Worm (Caenorhabditis elegans) whole organism, L1 larva: ENCODE measurements around the gene B0361.11.

Experiments
- C16A3.4 ChIP-seq: fragments of 150-350 bp; optimal IDR thresholded peaks from 2 replicates; lab custom pipeline; 2014; ENCODE audit warnings: missing biosample characterization, missing genetic modification characterization
- C34B4.2 ChIP-seq: sonication (generic microtip); optimal IDR thresholded peaks from 2 replicates; lab custom pipeline; 2017; ENCODE audit warnings: mild to moderate bottlenecking, missing genetic modification characterization, missing compliant biosample characterization
- aha-1 ChIP-seq: fragments of 150-350 bp; optimal IDR thresholded peaks from 2 replicates; lab custom pipeline; 2014; ENCODE audit warnings: missing biosample characterization, missing genetic modification characterization
- alr-1 ChIP-seq: fragments of 200-800 bp; sonication (Bioruptor generic); optimal IDR thresholded peaks from 2 replicates; lab custom pipeline; 2018; ENCODE audit warnings: borderline replicate concordance, mild to moderate bottlenecking, missing genetic modification characterization, missing compliant biosample characterization
- aly-2 ChIP-seq: fragments of 150-350 bp; optimal IDR thresholded peaks from 2 replicates; lab custom pipeline; 2014; ENCODE audit warnings: missing biosample characterization, missing genetic modification characterization
- blmp-1 ChIP-seq: fragments of 150-350 bp; optimal IDR thresholded peaks from 2 replicates; lab custom pipeline; 2014; ENCODE audit warnings: missing biosample characterization, missing genetic modification characterization
- ceh-8 ChIP-seq: fragments of 200-800 bp; sonication (Bioruptor generic); optimal IDR thresholded peaks from 2 replicates; lab custom pipeline; 2018; ENCODE audit warnings: mild to moderate bottlenecking, missing genetic modification characterization, moderate library complexity, missing compliant biosample characterization
- ceh-82 ChIP-seq, 3 experiments: fragments of 150-350 bp in 1 of 3; sonication (generic microtip) in 2 of 3; optimal IDR thresholded peaks; 2 replicates each; lab custom pipeline; 2014 to 2017; ENCODE audit warnings: missing biosample characterization in 3 of 3, missing genetic modification characterization in 3 of 3
- ceh-88 ChIP-seq: fragments of 200-800 bp; sonication (Bioruptor generic); IDR thresholded peaks from 2 replicates; pipeline ENCODE4 v1.3.6; 2022; ENCODE audit warnings: missing genetic modification characterization, missing compliant biosample characterization
- ceh-90 ChIP-seq: sonication (generic microtip); optimal IDR thresholded peaks from 2 replicates; lab custom pipeline; 2016; ENCODE audit warnings: missing genetic modification characterization, missing compliant biosample characterization
- ces-1 ChIP-seq: fragments of 150-350 bp; optimal IDR thresholded peaks from 2 replicates; lab custom pipeline; 2014; ENCODE audit warnings: missing biosample characterization, missing genetic modification reagents, missing genetic modification characterization
- dpl-1 ChIP-seq, 3 experiments: fragments of 150-350 bp in 2 of 3; sonication (generic microtip) in 1 of 3; optimal IDR thresholded peaks; 2 replicates each; lab custom pipeline; 2014 to 2017; ENCODE audit warnings: missing biosample characterization in 3 of 3, missing genetic modification characterization in 3 of 3, missing genetic modification reagents in 3 of 3
- dsc-1 ChIP-seq: sonication (generic microtip); optimal IDR thresholded peaks from 2 replicates; lab custom pipeline; 2016; ENCODE audit warnings: mild to moderate bottlenecking, missing genetic modification characterization, missing compliant biosample characterization
- efl-1 ChIP-seq, 4 experiments: fragments of 150-350 bp; optimal IDR thresholded peaks in 3 of 4; peaks in 1 of 4; 1 replicate in 1 of 4; 2 replicates in 3 of 4; lab custom pipeline; 2014; ENCODE audit warnings: missing biosample characterization in 2 of 4, missing genetic modification characterization in 2 of 4, missing genetic modification reagents in 2 of 4
- efl-3 ChIP-seq: fragments of 200-800 bp; sonication (Bioruptor generic); optimal IDR thresholded peaks from 2 replicates; lab custom pipeline; 2018; ENCODE audit warnings: mild to moderate bottlenecking, missing genetic modification characterization, missing compliant biosample characterization
- egl-13 ChIP-seq: sonication (generic microtip); optimal IDR thresholded peaks from 2 replicates; lab custom pipeline; 2016; ENCODE audit warnings: missing genotype, missing genetic modification reagents, missing genetic modification characterization, missing compliant biosample characterization
- elt-3 ChIP-seq, 6 experiments: fragments of 150-350 bp in 1 of 6; sonication (generic microtip); optimal IDR thresholded peaks; 2 replicates each; lab custom pipeline; 2017 to 2018; ENCODE audit warnings: missing biosample characterization in 6 of 6, missing genetic modification characterization in 6 of 6, inconsistent platforms in 1 of 6
- ets-5 ChIP-seq: fragments of 200-800 bp; sonication (Bioruptor generic); IDR thresholded peaks from 2 replicates; pipeline ENCODE4 v1.3.6; 2022; ENCODE audit warnings: missing genetic modification characterization, missing compliant biosample characterization
- fkh-4 ChIP-seq: sonication (generic microtip); optimal IDR thresholded peaks from 2 replicates; lab custom pipeline; 2016; ENCODE audit warnings: missing compliant biosample characterization, missing genetic modification characterization, borderline replicate concordance
- fos-1 ChIP-seq: fragments of 150-350 bp; optimal IDR thresholded peaks from 2 replicates; lab custom pipeline; 2014; ENCODE audit warnings: missing biosample characterization, missing genetic modification characterization
- hlh-17 ChIP-seq: fragments of 200-800 bp; sonication (Bioruptor generic); optimal IDR thresholded peaks from 2 replicates; lab custom pipeline; 2018; ENCODE audit warnings: missing genetic modification characterization, mild to moderate bottlenecking, missing compliant biosample characterization, moderate library complexity, borderline replicate concordance
- hlh-4 ChIP-seq: sonication (generic microtip); optimal IDR thresholded peaks from 2 replicates; lab custom pipeline; 2016; ENCODE audit warnings: mild to moderate bottlenecking, missing genetic modification characterization, missing compliant biosample characterization
- hpl-2 ChIP-seq: fragments of 150-350 bp; optimal IDR thresholded peaks from 2 replicates; lab custom pipeline; 2014; ENCODE audit warnings: missing biosample characterization, missing genetic modification reagents, missing genetic modification characterization
- irx-1 ChIP-seq: sonication (generic microtip); optimal IDR thresholded peaks from 2 replicates; lab custom pipeline; 2016; ENCODE audit warnings: missing genetic modification characterization, missing compliant biosample characterization
- lin-14 ChIP-seq: fragments of 200-800 bp; sonication (Bioruptor generic); optimal IDR thresholded peaks from 2 replicates; lab custom pipeline; 2018; ENCODE audit warnings: mild to moderate bottlenecking, missing genetic modification characterization, moderate library complexity, missing compliant biosample characterization
- lin-15B ChIP-seq: fragments of 150-350 bp; sonication (generic microtip); optimal IDR thresholded peaks from 3 replicates; lab custom pipeline; 2014; ENCODE audit warnings: missing biosample characterization, missing genetic modification characterization
- lin-35 ChIP-seq, 2 experiments: fragments of 150-350 bp; optimal IDR thresholded peaks; 2 replicates each; lab custom pipeline; 2014; ENCODE audit warnings: missing biosample characterization in 2 of 2, missing genetic modification characterization in 2 of 2, missing genetic modification reagents in 2 of 2
- lin-39 ChIP-seq: fragments of 150-350 bp; optimal IDR thresholded peaks from 2 replicates; lab custom pipeline; 2014; ENCODE audit warnings: missing biosample characterization, missing genetic modification reagents, missing genetic modification characterization
- lir-3 ChIP-seq: sonication (generic microtip); optimal IDR thresholded peaks from 2 replicates; lab custom pipeline; 2016; ENCODE audit warnings: mild to moderate bottlenecking, missing genetic modification characterization, moderate library complexity, missing compliant biosample characterization; ENCODE audit not compliant: poor library complexity
- mab-9 ChIP-seq: fragments of 200-800 bp; sonication (Bioruptor generic); IDR thresholded peaks from 2 replicates; pipeline ENCODE4 v1.3.6; 2022; ENCODE audit warnings: missing genetic modification reagents, missing genetic modification characterization, missing compliant biosample characterization
- mef-2 ChIP-seq: fragments of 150-350 bp; optimal IDR thresholded peaks from 2 replicates; lab custom pipeline; 2014; ENCODE audit warnings: missing biosample characterization, missing genetic modification characterization
- nhr-19 ChIP-seq: fragments of 200-800 bp; sonication (Bioruptor generic); conservative IDR thresholded peaks from 2 replicates; pipeline ENCODE4 v1.3.6; 2022; ENCODE audit warnings: missing genetic modification characterization, missing compliant biosample characterization
- nhr-20 ChIP-seq: sonication (generic microtip); optimal IDR thresholded peaks from 2 replicates; lab custom pipeline; 2016; ENCODE audit warnings: mild to moderate bottlenecking, missing genetic modification characterization, missing compliant biosample characterization
- nhr-237 ChIP-seq: fragments of 150-350 bp; optimal IDR thresholded peaks from 2 replicates; lab custom pipeline; 2014; ENCODE audit warnings: missing biosample characterization, missing genetic modification characterization
- nhr-47 ChIP-seq: sonication (generic microtip); optimal IDR thresholded peaks from 2 replicates; lab custom pipeline; 2016; ENCODE audit warnings: mild to moderate bottlenecking, missing genetic modification characterization, moderate library complexity, missing compliant biosample characterization
- nhr-71 ChIP-seq: sonication (generic microtip); optimal IDR thresholded peaks from 2 replicates; lab custom pipeline; 2016; ENCODE audit warnings: mild to moderate bottlenecking, missing genetic modification characterization, moderate library complexity, missing compliant biosample characterization
- nhr-76 ChIP-seq: sonication (generic microtip); optimal IDR thresholded peaks from 2 replicates; lab custom pipeline; 2017; ENCODE audit warnings: missing biosample characterization, missing genetic modification characterization
- nhr-77 ChIP-seq: fragments of 150-350 bp; optimal IDR thresholded peaks from 2 replicates; lab custom pipeline; 2014; ENCODE audit warnings: missing biosample characterization, missing genetic modification characterization
- nhr-84 ChIP-seq: sonication (generic microtip); optimal IDR thresholded peaks from 2 replicates; lab custom pipeline; 2017; ENCODE audit warnings: missing biosample characterization, missing genetic modification characterization
- nhr-85 ChIP-seq: sonication (generic microtip); peaks from one replicate; lab custom pipeline; 2016; ENCODE audit warnings: missing genetic modification characterization, inconsistent platforms, missing compliant biosample characterization
- nhr-90 ChIP-seq: sonication (generic microtip); optimal IDR thresholded peaks from 2 replicates; lab custom pipeline; 2016; ENCODE audit warnings: mild to moderate bottlenecking, missing genetic modification characterization, missing compliant biosample characterization; ENCODE audit not compliant: poor library complexity
- pax-3 ChIP-seq: fragments of 200-800 bp; sonication (Bioruptor generic); optimal IDR thresholded peaks from 2 replicates; lab custom pipeline; 2018; ENCODE audit warnings: mild to moderate bottlenecking, missing genetic modification characterization, moderate library complexity, missing compliant biosample characterization
- snpc-4 ChIP-seq: fragments of 150-350 bp; optimal IDR thresholded peaks from 2 replicates; lab custom pipeline; 2014; ENCODE audit warnings: missing biosample characterization, missing genetic modification characterization
- sox-4 ChIP-seq: sonication (generic microtip); optimal IDR thresholded peaks from 2 replicates; lab custom pipeline; 2016; ENCODE audit warnings: missing genetic modification characterization, missing compliant biosample characterization
- sup-37 ChIP-seq: fragments of 200-800 bp; sonication (Bioruptor generic); optimal IDR thresholded peaks from 2 replicates; lab custom pipeline; 2018; ENCODE audit warnings: mild to moderate bottlenecking, missing genetic modification characterization, missing compliant biosample characterization
- swsn-7 ChIP-seq: sonication (generic microtip); optimal IDR thresholded peaks from 2 replicates; lab custom pipeline; 2016; ENCODE audit warnings: missing genetic modification characterization, missing compliant biosample characterization
- tbx-2 ChIP-seq: sonication (generic microtip); optimal IDR thresholded peaks from 2 replicates; lab custom pipeline; 2016; ENCODE audit warnings: missing genetic modification characterization, missing compliant biosample characterization
- tlp-1 ChIP-seq: fragments of 150-350 bp; optimal IDR thresholded peaks from 2 replicates; lab custom pipeline; 2014; ENCODE audit warnings: missing biosample characterization, missing genetic modification characterization
- unc-30 ChIP-seq: sonication (generic microtip); optimal IDR thresholded peaks from 2 replicates; lab custom pipeline; 2017; ENCODE audit warnings: missing biosample characterization, missing genetic modification characterization
- xbp-1 ChIP-seq: sonication (generic microtip); optimal IDR thresholded peaks from 2 replicates; lab custom pipeline; 2016; ENCODE audit warnings: missing genetic modification characterization, missing compliant biosample characterization
- zag-1 ChIP-seq: fragments of 150-350 bp; optimal IDR thresholded peaks from 2 replicates; lab custom pipeline; 2014; ENCODE audit warnings: missing biosample characterization, missing genetic modification characterization
- ztf-11 ChIP-seq, 2 experiments: sonication (generic microtip); optimal IDR thresholded peaks; 2 replicates each; lab custom pipeline; 2016 to 2017; ENCODE audit warnings: missing genetic modification characterization in 2 of 2, missing biosample characterization in 1 of 2, missing compliant biosample characterization in 1 of 2

Gene B0361.11

DNA sequence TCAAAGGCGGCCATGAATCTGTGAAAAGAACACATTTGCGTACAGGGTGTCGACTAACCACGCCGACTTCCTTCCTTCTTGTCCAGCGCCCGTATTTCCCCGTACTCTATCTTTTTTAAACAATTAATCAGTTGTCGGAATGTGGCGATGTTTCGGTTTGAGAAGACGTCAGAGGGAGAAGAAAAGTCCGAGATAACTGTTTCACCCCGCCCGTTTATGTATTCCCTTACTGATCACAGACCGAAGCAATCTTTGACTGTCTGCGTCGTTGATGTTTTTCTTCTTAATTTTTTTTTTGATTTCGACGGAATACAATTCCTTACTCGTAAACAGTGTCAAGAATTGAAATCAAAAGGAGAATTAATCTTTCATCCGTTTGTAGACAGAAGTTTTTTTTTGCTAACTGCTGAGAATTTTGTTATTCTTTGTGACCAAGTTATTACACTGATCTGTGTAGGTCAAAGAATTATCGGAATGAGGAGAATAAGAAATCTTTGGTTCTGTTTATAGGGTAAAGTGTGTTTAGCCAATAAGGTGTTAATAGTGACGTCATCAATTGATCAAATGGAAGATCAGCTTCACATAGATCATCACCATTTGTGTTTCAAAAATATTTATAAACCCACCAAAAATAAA lies 19.8 kb downstream of the B0361.11 start (continued):
- TF ChIP-seq ets-5, result no peak
- no peak for TF ChIP-seq zag-1 (tag; lab: Kevin White, UChicago)
- TF ChIP-seq nhr-77, result no peak
- no peak for TF ChIP-seq ceh-8 (GFP tag; lab: Kevin White, UChicago)
- no peak for TF ChIP-seq unc-30
- TF ChIP-seq pax-3, result no peak
- TF ChIP-seq lin-35 (GFP tag; optimal IDR thresholded peaks at IDR 0.05; lab: Kevin White, UChicago), result peak in 1 of 2 experiments; percentile 34
- TF ChIP-seq fkh-4 (tag; lab: Kevin White, UChicago), result no peak
- TF ChIP-seq irx-1 (tag; lab: Kevin White, UChicago), result no peak
- TF ChIP-seq nhr-47 (tag; lab: Kevin White, UChicago), result no peak
- TF ChIP-seq ces-1, result no peak
- TF ChIP-seq ceh-90 (tag; lab: Kevin White, UChicago), result no peak
- TF ChIP-seq hlh-4, result no peak
- TF ChIP-seq lin-15B, result no peak
- no peak for TF ChIP-seq tlp-1 (tag; lab: Kevin White, UChicago)
- TF ChIP-seq ceh-82 (tag; optimal IDR thresholded peaks at IDR 0.05; lab: Kevin White, UChicago), result no peak
- TF ChIP-seq sup-37 (GFP tag; lab: Kevin White, UChicago), result no peak
- TF ChIP-seq ztf-11 (tag; optimal IDR thresholded peaks at IDR 0.05; lab: Kevin White, UChicago), result no peak
- peak; percentile 11 for TF ChIP-seq tbx-2 (tag; lab: Kevin White, UChicago)
- TF ChIP-seq nhr-90 (tag; lab: Kevin White, UChicago), result peak; percentile 37
- peak; percentile 95 for TF ChIP-seq nhr-85 (tag; lab: Kevin White, UChicago)
- TF ChIP-seq nhr-84 (tag; lab: Kevin White, UChicago), result no peak
- no peak for TF ChIP-seq fos-1 (tag; lab: Kevin White, UChicago)
- TF ChIP-seq efl-1 (optimal IDR thresholded peaks at IDR 0.05; lab: Kevin White, UChicago), result no peak
- peak in 1 of 2 experiments; percentile 79 for TF ChIP-seq efl-1 (GFP tag; optimal IDR thresholded peaks at IDR 0.05 in 1 of 2; lab: Kevin White, UChicago)
- TF ChIP-seq mab-9 (GFP tag; lab: Robert Waterston, UW), result no peak
- no peak for TF ChIP-seq alr-1 (tag; lab: Kevin White, UChicago)
- no peak for TF ChIP-seq xbp-1 (tag; lab: Kevin White, UChicago)
- TF ChIP-seq lin-39 (tag; lab: Kevin White, UChicago), result no peak
- no peak for TF ChIP-seq aly-2 (tag; lab: Kevin White, UChicago)
- peak; percentile 79 for TF ChIP-seq blmp-1 (tag; lab: Kevin White, UChicago)
- TF ChIP-seq dsc-1 (tag; lab: Kevin White, UChicago), result no peak
- TF ChIP-seq hlh-17 (GFP tag; lab: Kevin White, UChicago), result no peak
- TF ChIP-seq lin-14, result peak; percentile 60
- TF ChIP-seq nhr-19 (GFP tag; lab: Robert Waterston, UW), result peak; percentile 21; the same call in 1 of the 2 replicates
- no peak for TF ChIP-seq hpl-2 (GFP tag; lab: Kevin White, UChicago)
- TF ChIP-seq elt-3 (tag; optimal IDR thresholded peaks at IDR 0.05; lab: Kevin White, UChicago), result peak in 3 of 6 experiments; percentile 58 to 71 (median 65)
- no peak for TF ChIP-seq aha-1
- TF ChIP-seq C16A3.4, result no peak
- peak; percentile 42 for TF ChIP-seq nhr-71 (tag; lab: Kevin White, UChicago)
- no peak for TF ChIP-seq sox-4
- no peak for TF ChIP-seq nhr-237
- no peak for TF ChIP-seq snpc-4 (tag; lab: Kevin White, UChicago)
- no peak for TF ChIP-seq C34B4.2 (tag; lab: Kevin White, UChicago)
- no peak for TF ChIP-seq mef-2 (tag; lab: Kevin White, UChicago)
- TF ChIP-seq nhr-20 (tag; lab: Kevin White, UChicago), result peak; percentile 62
- TF ChIP-seq nhr-76, result no peak
- no peak for TF ChIP-seq efl-3 (GFP tag; lab: Kevin White, UChicago)
- no peak for TF ChIP-seq egl-13 (tag; lab: Kevin White, UChicago)
- TF ChIP-seq ceh-88 (GFP tag; lab: Robert Waterston, UW), result no peak
- no peak for TF ChIP-seq lir-3 (tag; lab: Kevin White, UChicago)
- no peak for TF ChIP-seq dpl-1 (GFP tag; optimal IDR thresholded peaks at IDR 0.05; lab: Kevin White, UChicago)
- no peak for TF ChIP-seq swsn-7
